Fruit fly (Drosophila melanogaster): Measurements from ENCODE around the gene CG3308.
A peak's percentile ranks its signal among the peaks of the same experiment; 100 is the strongest.

The CG3308 gene

dm6 chr3R:21296038-21296727 is 22.6 kb upstream of the CG3308 start (continued):
- peak; percentile 84 for TF ChIP-seq CG3838 (GFP tag; optimal IDR thresholded peaks at IDR 0.05)
- TF ChIP-seq amos (GFP tag; IDR thresholded peaks at IDR 0.05; ENCODE audit: partially characterized antibody): no peak
- peak; percentile 70 for TF ChIP-seq trem (tag; optimal IDR thresholded peaks at IDR 0.05)
- TF ChIP-seq pita (GFP tag; optimal IDR thresholded peaks at IDR 0.05): no peak
- peak; percentile 66 for TF ChIP-seq CG8359 (GFP tag; optimal IDR thresholded peaks at IDR 0.05; ENCODE audit: borderline replicate concordance)
- TF ChIP-seq tna (GFP tag; IDR thresholded peaks at IDR 0.05; ENCODE audit: partially characterized antibody): no peak
- no peak for TF ChIP-seq slp2 (GFP tag; optimal IDR thresholded peaks at IDR 0.05)
- no peak for TF ChIP-seq CG31441 (GFP tag; IDR thresholded peaks at IDR 0.05)
- peak; percentile 54 for TF ChIP-seq CG9609 (GFP tag; optimal IDR thresholded peaks at IDR 0.05)
- TF ChIP-seq CG17186 (GFP tag; optimal IDR thresholded peaks at IDR 0.05): no peak
- peak; percentile 60 for TF ChIP-seq CG30020 (tag; optimal IDR thresholded peaks at IDR 0.05)
- TF ChIP-seq C15 (GFP tag; IDR thresholded peaks at IDR 0.05): no peak
- TF ChIP-seq kni (GFP tag; optimal IDR thresholded peaks at IDR 0.05): peak; percentile 75
- TF ChIP-seq CG10209 (GFP tag; optimal IDR thresholded peaks at IDR 0.05): peak; percentile 84
- no peak for TF ChIP-seq sima (GFP tag; optimal IDR thresholded peaks at IDR 0.05)
- no peak for TF ChIP-seq Elba2 (GFP tag; optimal IDR thresholded peaks at IDR 0.05)
- no peak for TF ChIP-seq CG11456 (GFP tag; IDR thresholded peaks at IDR 0.05)
- peak; percentile 88 for TF ChIP-seq Asciz (GFP tag; optimal IDR thresholded peaks at IDR 0.05)
- TF ChIP-seq Lim3 (GFP tag; IDR thresholded peaks at IDR 0.05): no peak
- no peak for TF ChIP-seq stc (GFP tag; IDR thresholded peaks at IDR 0.05)
- peak; percentile 15 for TF ChIP-seq Vsx1 (GFP tag; optimal IDR thresholded peaks at IDR 0.05)
- no peak for TF ChIP-seq CG2129 (GFP tag; IDR thresholded peaks at IDR 0.05; ENCODE audit: partially characterized antibody)
- no peak for TF ChIP-seq CG11085 (GFP tag; IDR thresholded peaks at IDR 0.05)
- peak; percentile 27 for TF ChIP-seq Lhr (GFP tag; optimal IDR thresholded peaks at IDR 0.05)
- peak; percentile 49 for TF ChIP-seq CHES-1-like (GFP tag; optimal IDR thresholded peaks at IDR 0.05)
- peak; percentile 79 for TF ChIP-seq CrebB (tag; optimal IDR thresholded peaks at IDR 0.05)
- TF ChIP-seq grau (tag; optimal IDR thresholded peaks at IDR 0.05): peak; percentile 94
- no peak for TF ChIP-seq so (GFP tag; IDR thresholded peaks at IDR 0.05)
- TF ChIP-seq unc-4 (GFP tag; IDR thresholded peaks at IDR 0.05; ENCODE audit: partially characterized antibody): no peak
- peak; percentile 94 for TF ChIP-seq Fer1 (GFP tag; optimal IDR thresholded peaks at IDR 0.05)
- peak; percentile 82 for TF ChIP-seq Hr3 (GFP tag; optimal IDR thresholded peaks at IDR 0.05)
- TF ChIP-seq ac (GFP tag; optimal IDR thresholded peaks at IDR 0.05): peak; percentile 34
- peak; percentile 88 for TF ChIP-seq CG33557 (GFP tag; optimal IDR thresholded peaks at IDR 0.05)
- TF ChIP-seq fru (optimal IDR thresholded peaks at IDR 0.05): no peak
- TF ChIP-seq CG7745 (tag; optimal IDR thresholded peaks at IDR 0.05): no peak
- peak; percentile 92 for TF ChIP-seq CG2712 (tag; optimal IDR thresholded peaks at IDR 0.05)
- peak; percentile 88 for TF ChIP-seq PHDP (tag; optimal IDR thresholded peaks at IDR 0.05)
- TF ChIP-seq stwl (tag; optimal IDR thresholded peaks at IDR 0.05): no peak
- TF ChIP-seq p53 (GFP tag; optimal IDR thresholded peaks at IDR 0.05): no peak
- no peak for TF ChIP-seq CG15479 (GFP tag; optimal IDR thresholded peaks at IDR 0.05)
- TF ChIP-seq CG7357 (GFP tag; IDR thresholded peaks at IDR 0.05): peak; percentile 75
- TF ChIP-seq CG15514 (GFP tag; optimal IDR thresholded peaks at IDR 0.05): peak; percentile 66
- TF ChIP-seq CG18619 (GFP tag; optimal IDR thresholded peaks at IDR 0.05): peak; percentile 89
- no peak for TF ChIP-seq Lpt (GFP tag; optimal IDR thresholded peaks at IDR 0.05)
- TF ChIP-seq kah (GFP tag; optimal IDR thresholded peaks at IDR 0.05): peak; percentile 77
- no peak for TF ChIP-seq da (GFP tag; optimal IDR thresholded peaks at IDR 0.05)
- TF ChIP-seq fu2 (GFP tag; optimal IDR thresholded peaks at IDR 0.05): peak; percentile 62
- TF ChIP-seq CG6813 (GFP tag; optimal IDR thresholded peaks at IDR 0.05): peak; percentile 87
- TF ChIP-seq zfh1 (GFP tag; IDR thresholded peaks at IDR 0.05): no peak
- peak; percentile 72 for TF ChIP-seq org-1 (GFP tag; optimal IDR thresholded peaks at IDR 0.05)
